Fruit fly (Drosophila melanogaster) whole organism, embryonic: ENCODE measurements around the gene CG6766.

Experiments used
- C15 ChIP-seq: fragments of 200-800 bp; sonication (Bioruptor generic); IDR thresholded peaks from 3 replicates; pipeline ENCODE4 v1.3.6; 2022; ENCODE audit warnings: missing biosample characterization, missing genetic modification characterization
- CG1024 ChIP-seq: fragments of 200-800 bp; sonication (Bioruptor generic); IDR thresholded peaks from 2 replicates; pipeline ENCODE4 v1.3.6; 2022; ENCODE audit warnings: missing biosample characterization, missing genetic modification characterization
- CG11085 ChIP-seq: fragments of 200-800 bp; sonication (Bioruptor generic); IDR thresholded peaks from 2 replicates; pipeline ENCODE4 v1.3.6; 2022; ENCODE audit warnings: missing biosample characterization, missing genetic modification characterization
- CG12659 ChIP-seq: fragments of 200-800 bp; sonication (Bioruptor generic); optimal IDR thresholded peaks from 3 replicates; lab custom pipeline; 2017; ENCODE audit warnings: mild to moderate bottlenecking, missing biosample characterization, missing genetic modification reagents, missing genetic modification characterization
- CG12769 ChIP-seq: fragments of 200-800 bp; sonication (Bioruptor generic); optimal IDR thresholded peaks from 2 replicates; lab custom pipeline; 2019; ENCODE audit warnings: missing biosample characterization, mild to moderate bottlenecking, missing genetic modification characterization, moderate library complexity
- CG14014 ChIP-seq: fragments of 200-800 bp; sonication (Bioruptor generic); IDR thresholded peaks from 2 replicates; pipeline ENCODE4 v1.3.6; 2022; ENCODE audit warnings: missing biosample characterization, missing genetic modification characterization
- CG14710 ChIP-seq: fragments of 200-800 bp; sonication (Bioruptor generic); optimal IDR thresholded peaks from 3 replicates; lab custom pipeline; 2019; ENCODE audit warnings: missing biosample characterization, mild to moderate bottlenecking, missing genetic modification characterization, moderate library complexity
- CG15269 ChIP-seq: fragments of 200-800 bp; sonication (Bioruptor generic); optimal IDR thresholded peaks from 2 replicates; lab custom pipeline; 2018; ENCODE audit warnings: missing biosample characterization, mild to moderate bottlenecking, missing genetic modification characterization, moderate library complexity
- CG1603 ChIP-seq: fragments of 200-800 bp; sonication (Bioruptor generic); optimal IDR thresholded peaks from 2 replicates; lab custom pipeline; 2019; ENCODE audit warnings: missing biosample characterization, mild to moderate bottlenecking, missing genetic modification characterization, moderate library complexity
- CG33213 ChIP-seq: fragments of 200-800 bp; sonication (Bioruptor generic); optimal IDR thresholded peaks from 3 replicates; lab custom pipeline; 2016; ENCODE audit warnings: missing biosample characterization, missing genetic modification characterization
- CG34376 ChIP-seq: fragments of 200-800 bp; sonication (Bioruptor generic); optimal IDR thresholded peaks from 2 replicates; lab custom pipeline; 2018; ENCODE audit warnings: missing biosample characterization, mild to moderate bottlenecking, missing genetic modification characterization
- CG42726 ChIP-seq: fragments of 200-800 bp; sonication (Bioruptor generic); IDR thresholded peaks from 2 replicates; pipeline ENCODE4 v1.3.6; 2022; ENCODE audit warnings: missing biosample characterization, missing genetic modification characterization; ENCODE audit not compliant: partially characterized antibody
- CG6765 ChIP-seq: fragments of 200-800 bp; sonication (Bioruptor generic); optimal IDR thresholded peaks from 3 replicates; lab custom pipeline; 2017; ENCODE audit warnings: missing biosample characterization, mild to moderate bottlenecking, missing genetic modification characterization
- CG7271 ChIP-seq: fragments of 200-800 bp; sonication (Bioruptor generic); optimal IDR thresholded peaks from 2 replicates; lab custom pipeline; 2018; ENCODE audit warnings: missing biosample characterization, mild to moderate bottlenecking, missing genetic modification characterization, moderate library complexity
- CG7556 ChIP-seq: fragments of 200-800 bp; sonication (Bioruptor generic); optimal IDR thresholded peaks from 2 replicates; lab custom pipeline; 2017; ENCODE audit warnings: missing biosample characterization, mild to moderate bottlenecking, missing genetic modification characterization
- CG7987 ChIP-seq: fragments of 200-800 bp; sonication (Bioruptor generic); optimal IDR thresholded peaks from 2 replicates; lab custom pipeline; 2018; ENCODE audit warnings: missing biosample characterization, mild to moderate bottlenecking, missing genetic modification characterization, moderate library complexity
- CG8281 ChIP-seq: fragments of 200-800 bp; sonication (Bioruptor generic); optimal IDR thresholded peaks from 2 replicates; lab custom pipeline; 2018; ENCODE audit warnings: missing biosample characterization, mild to moderate bottlenecking, missing genetic modification characterization, moderate library complexity
- Camta ChIP-seq: fragments of 200-800 bp; sonication (Bioruptor generic); optimal IDR thresholded peaks from 2 replicates; lab custom pipeline; 2016; ENCODE audit warnings: missing biosample characterization, missing genetic modification characterization
- CkIIα-i1 ChIP-seq: fragments of 200-800 bp; sonication (Bioruptor generic); IDR thresholded peaks from 2 replicates; pipeline ENCODE4 v1.3.6; 2022; ENCODE audit warnings: missing biosample characterization, missing genetic modification characterization
- Deaf1 ChIP-seq: fragments of 200-800 bp; optimal IDR thresholded peaks from 3 replicates; lab custom pipeline; 2019; ENCODE audit warnings: missing biosample characterization, mild to moderate bottlenecking, missing genetic modification characterization, moderate library complexity
- Eip74EF ChIP-seq, 2 experiments: fragments of 200-800 bp in 1 of 2; fragments of >200 bp in 1 of 2; sonication (Bioruptor generic) in 1 of 2; optimal IDR thresholded peaks; 2 replicates each; lab custom pipeline; 2017 to 2019; ENCODE audit warnings: missing biosample characterization in 2 of 2, missing genetic modification characterization in 2 of 2, mild to moderate bottlenecking in 1 of 2, moderate library complexity in 1 of 2
- Fer3 ChIP-seq: fragments of 200-800 bp; sonication (Bioruptor generic); optimal IDR thresholded peaks from 2 replicates; lab custom pipeline; 2018; ENCODE audit warnings: missing biosample characterization, mild to moderate bottlenecking, missing genetic modification characterization, moderate library complexity
- H15 ChIP-seq: fragments of 200-800 bp; sonication (Bioruptor generic); IDR thresholded peaks from 3 replicates; pipeline ENCODE4 v1.3.6; 2022; ENCODE audit warnings: missing biosample characterization, missing genetic modification characterization
- HLH4C ChIP-seq: fragments of 200-800 bp; sonication (Bioruptor generic); IDR thresholded peaks from 3 replicates; pipeline ENCODE4 v1.3.6; 2022; ENCODE audit warnings: missing biosample characterization, missing genetic modification characterization; ENCODE audit not compliant: partially characterized antibody
- HLH54F ChIP-seq: fragments of 200-800 bp; sonication (Bioruptor generic); optimal IDR thresholded peaks from 3 replicates; lab custom pipeline; 2016; ENCODE audit warnings: missing biosample characterization, missing genetic modification characterization
- HmgZ ChIP-seq: fragments of 200-800 bp; sonication (Bioruptor generic); optimal IDR thresholded peaks from 2 replicates; lab custom pipeline; 2018; ENCODE audit warnings: missing biosample characterization, mild to moderate bottlenecking, missing genetic modification characterization
- Hmr ChIP-seq: fragments of 200-800 bp; sonication (Bioruptor generic); optimal IDR thresholded peaks from 3 replicates; lab custom pipeline; 2017; ENCODE audit warnings: mild to moderate bottlenecking, missing biosample characterization, missing genetic modification reagents, missing genetic modification characterization
- Hr3 ChIP-seq: fragments of 200-800 bp; sonication (Bioruptor generic); optimal IDR thresholded peaks from 3 replicates; lab custom pipeline; 2016; ENCODE audit warnings: missing biosample characterization, missing genetic modification characterization
- Nf-YC ChIP-seq: fragments of 200-800 bp; optimal IDR thresholded peaks from 3 replicates; lab custom pipeline; 2019; ENCODE audit warnings: missing biosample characterization, mild to moderate bottlenecking, missing genetic modification characterization, moderate library complexity
- Six4 ChIP-seq: fragments of 200-800 bp; sonication (Bioruptor generic); optimal IDR thresholded peaks from 2 replicates; lab custom pipeline; 2016; ENCODE audit warnings: missing biosample characterization, missing genetic modification characterization
- Ssrp ChIP-seq: fragments of 200-800 bp; sonication (Bioruptor generic); optimal IDR thresholded peaks from 2 replicates; lab custom pipeline; 2018; ENCODE audit warnings: missing biosample characterization, mild to moderate bottlenecking, missing genetic modification characterization, moderate library complexity
- TFAM ChIP-seq: fragments of 200-800 bp; sonication (Bioruptor generic); optimal IDR thresholded peaks from 2 replicates; lab custom pipeline; 2017; ENCODE audit warnings: missing biosample characterization, missing genetic modification characterization, inconsistent platforms
- Xrp1 ChIP-seq: fragments of 200-800 bp; sonication (Bioruptor generic); IDR thresholded peaks from 2 replicates; pipeline ENCODE4 v1.3.6; 2022; ENCODE audit warnings: missing biosample characterization, missing genetic modification characterization
- btn ChIP-seq: fragments of 200-800 bp; sonication (Bioruptor generic); optimal IDR thresholded peaks from 2 replicates; lab custom pipeline; 2016; ENCODE audit warnings: missing biosample characterization, missing genetic modification characterization
- chinmo ChIP-seq: fragments of 200-800 bp; sonication (Bioruptor generic); IDR thresholded peaks from 4 replicates; pipeline ENCODE4 v1.3.6; 2022; ENCODE audit warnings: missing biosample characterization, missing genetic modification characterization; ENCODE audit not compliant: partially characterized antibody
- corto ChIP-seq: fragments of 200-800 bp; sonication (Bioruptor generic); optimal IDR thresholded peaks from 2 replicates; lab custom pipeline; 2016; ENCODE audit warnings: missing biosample characterization, mild to moderate bottlenecking, missing genetic modification characterization, moderate library complexity
- dan ChIP-seq: fragments of 200-800 bp; sonication (Bioruptor generic); IDR thresholded peaks from 2 replicates; pipeline ENCODE4 v1.3.6; 2022; ENCODE audit warnings: missing biosample characterization, missing genetic modification characterization
- dmrt11E ChIP-seq: fragments of 200-800 bp; sonication (Bioruptor generic); optimal IDR thresholded peaks from 3 replicates; lab custom pipeline; 2018; ENCODE audit warnings: missing biosample characterization, mild to moderate bottlenecking, missing genetic modification characterization, moderate library complexity
- fu2 ChIP-seq: fragments of 200-800 bp; sonication (Bioruptor generic); optimal IDR thresholded peaks from 2 replicates; lab custom pipeline; 2016; ENCODE audit warnings: missing biosample characterization, missing genetic modification characterization
- gcm ChIP-seq: fragments of 200-800 bp; sonication (Bioruptor generic); optimal IDR thresholded peaks from 2 replicates; lab custom pipeline; 2019; ENCODE audit warnings: missing biosample characterization, mild to moderate bottlenecking, missing genetic modification characterization, moderate library complexity
- grau ChIP-seq: fragments of 200-800 bp; optimal IDR thresholded peaks from 3 replicates; lab custom pipeline; 2019; ENCODE audit warnings: missing biosample characterization, mild to moderate bottlenecking, missing genetic modification characterization, moderate library complexity
- kah ChIP-seq: fragments of 200-800 bp; sonication (Bioruptor generic); optimal IDR thresholded peaks from 2 replicates; lab custom pipeline; 2018; ENCODE audit warnings: missing biosample characterization, mild to moderate bottlenecking, missing genetic modification characterization
- ken ChIP-seq: fragments of 200-800 bp; sonication (Bioruptor generic); IDR thresholded peaks from 3 replicates; pipeline ENCODE4 v1.3.6; 2022; ENCODE audit warnings: missing biosample characterization, missing genetic modification characterization
- knrl ChIP-seq: fragments of 200-800 bp; sonication (Bioruptor generic); IDR thresholded peaks from 3 replicates; pipeline ENCODE4 v1.3.6; 2022; ENCODE audit warnings: missing biosample characterization, missing genetic modification characterization; ENCODE audit not compliant: partially characterized antibody
- slp2 ChIP-seq: fragments of 200-800 bp; sonication (Bioruptor generic); optimal IDR thresholded peaks from 2 replicates; lab custom pipeline; 2016; ENCODE audit warnings: missing biosample characterization, missing genetic modification characterization
- tx ChIP-seq: fragments of 200-800 bp; sonication (Bioruptor generic); optimal IDR thresholded peaks from 2 replicates; lab custom pipeline; 2016; ENCODE audit warnings: missing biosample characterization, missing genetic modification characterization
- unpg ChIP-seq: fragments of 200-800 bp; sonication (Bioruptor generic); optimal IDR thresholded peaks from 3 replicates; lab custom pipeline; 2018; ENCODE audit warnings: missing biosample characterization, mild to moderate bottlenecking, missing genetic modification characterization, moderate library complexity
- vvl ChIP-seq: fragments of 200-800 bp; sonication (Bioruptor generic); IDR thresholded peaks from 2 replicates; pipeline ENCODE4 v1.3.6; 2022; ENCODE audit warnings: missing biosample characterization, missing genetic modification characterization

The CG6766 gene

DNA sequence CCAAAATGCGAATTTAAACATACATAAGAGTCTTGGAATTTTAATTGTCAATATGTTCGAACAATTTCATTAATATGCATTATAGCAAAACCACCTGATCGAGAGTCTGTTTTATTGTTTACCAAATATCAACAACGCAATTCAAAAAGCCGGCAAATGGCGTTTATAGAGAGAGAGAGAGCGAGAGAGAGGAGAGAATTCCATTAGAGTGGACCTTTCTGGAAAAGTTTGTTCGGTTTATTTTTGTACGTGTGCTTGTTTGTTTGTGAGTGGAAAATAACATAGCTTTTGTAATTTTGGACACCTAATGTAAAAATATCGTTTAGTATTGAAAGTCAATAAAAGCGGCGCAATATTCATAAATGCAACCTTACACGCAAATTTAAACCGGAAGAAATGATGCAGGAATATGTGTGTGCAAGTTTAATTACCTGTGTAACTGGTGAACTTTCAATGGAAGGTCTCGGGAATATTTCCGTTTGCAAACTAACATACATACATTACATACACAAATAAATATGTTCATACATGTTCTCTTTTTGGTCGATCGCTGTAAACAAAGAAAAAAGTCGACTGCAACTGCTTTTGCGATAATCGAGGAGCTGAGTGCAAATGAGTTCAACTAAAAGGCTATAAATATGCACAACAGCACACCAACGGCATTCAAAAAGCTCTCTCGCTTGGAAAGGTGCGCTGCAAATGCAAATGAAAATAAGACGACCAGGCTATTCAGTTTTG is 4.3 kb upstream of the CG6766 start, which contains the start of gene CG6785 (continued):
- TF ChIP-seq Camta (GFP tag; lab: Kevin White, UChicago): peak; percentile 90
- TF ChIP-seq CG1603 (tag; lab: Kevin White, UChicago): peak; percentile 83
- TF ChIP-seq HLH54F (GFP tag; lab: Kevin White, UChicago): peak; percentile 61
- TF ChIP-seq btn (GFP tag; lab: Kevin White, UChicago): peak; percentile 65
- peak; percentile 90 for TF ChIP-seq CG12659 (GFP tag; lab: Kevin White, UChicago)
- TF ChIP-seq fu2 (GFP tag; lab: Kevin White, UChicago): no peak
- peak; percentile 76 for TF ChIP-seq Fer3
- TF ChIP-seq H15 (GFP tag; lab: Robert Waterston, UW): no peak
- TF ChIP-seq Six4: peak; percentile 81
- TF ChIP-seq CG8281 (tag; lab: Kevin White, UChicago): peak; percentile 69
- TF ChIP-seq dan: no peak
- TF ChIP-seq Hr3: peak; percentile 37
- TF ChIP-seq knrl (GFP tag; lab: Robert Waterston, UW): no peak
- peak; percentile 90 for TF ChIP-seq Hmr (GFP tag; lab: Kevin White, UChicago)
- peak; percentile 73 for TF ChIP-seq CG14710 (tag; lab: Kevin White, UChicago)
- peak; percentile 85; the same call in 1 of the 2 replicates for TF ChIP-seq CG14014 (GFP tag; lab: Robert Waterston, UW)
- TF ChIP-seq CG42726 (GFP tag; lab: Robert Waterston, UW): no peak
- peak; percentile 79 for TF ChIP-seq CG15269 (tag; lab: Kevin White, UChicago)
- no peak for TF ChIP-seq CG11085
- peak; percentile 69 for TF ChIP-seq corto
- peak; percentile 63 for TF ChIP-seq Xrp1 (GFP tag; lab: Robert Waterston, UW)
- no peak for TF ChIP-seq TFAM
- peak; percentile 81 for TF ChIP-seq CG12769 (tag; lab: Kevin White, UChicago)
- TF ChIP-seq CG7556 (GFP tag; lab: Kevin White, UChicago): peak; percentile 91
- TF ChIP-seq CG6765: peak; percentile 84
- peak; percentile 57; the same call in 1 of the 2 replicates for TF ChIP-seq CG1024 (GFP tag; lab: Robert Waterston, UW)
- TF ChIP-seq CG7271 (tag; lab: Kevin White, UChicago): peak; percentile 18
- peak; percentile 81 for TF ChIP-seq unpg (GFP tag; lab: Kevin White, UChicago)
- TF ChIP-seq CG7987 (GFP tag; lab: Kevin White, UChicago): peak; percentile 93
- no peak for TF ChIP-seq ken
- peak; percentile 74 for TF ChIP-seq slp2 (GFP tag; lab: Kevin White, UChicago)
- TF ChIP-seq Deaf1: peak; percentile 37
- TF ChIP-seq kah (GFP tag; lab: Kevin White, UChicago): peak; percentile 97
- TF ChIP-seq tx: peak; percentile 69
- TF ChIP-seq CG34376 (GFP tag; lab: Kevin White, UChicago): peak; percentile 91
- TF ChIP-seq CG33213: peak; percentile 86
- TF ChIP-seq gcm (GFP tag; lab: Kevin White, UChicago): peak; percentile 91
- TF ChIP-seq vvl: peak; percentile 77
- TF ChIP-seq Eip74EF (GFP tag; optimal IDR thresholded peaks at IDR 0.05; lab: Kevin White, UChicago): peak in 1 of 2 experiments; percentile 84
- TF ChIP-seq C15 (GFP tag; lab: Robert Waterston, UW): no peak
- peak; percentile 62 for TF ChIP-seq grau
- TF ChIP-seq Ssrp: no peak
- TF ChIP-seq chinmo (GFP tag; lab: Robert Waterston, UW): peak; percentile 81; the same call in 2 of the 4 replicates
- TF ChIP-seq HLH4C: no peak
- TF ChIP-seq Nf-YC (tag; lab: Kevin White, UChicago): peak; percentile 57
- TF ChIP-seq HmgZ (tag; lab: Kevin White, UChicago): peak; percentile 81
- no peak for TF ChIP-seq CkIIα-i1 (GFP tag; lab: Robert Waterston, UW)
- TF ChIP-seq dmrt11E (tag; lab: Kevin White, UChicago): peak; percentile 69
